Fruit fly (Drosophila melanogaster): ENCODE measurements around the gene Rpt3.

dm6 chrX:11146598-11147176 lies 21.8 kb downstream of the Rpt3 start:
- TF ChIP-seq CG33017 (tag; optimal IDR thresholded peaks at IDR 0.05) (peak; percentile 63), Hr96 (GFP tag; optimal IDR thresholded peaks at IDR 0.05) (no peak), tj (GFP tag; optimal IDR thresholded peaks at IDR 0.05) (peak; percentile 70), CG12768 (GFP tag; optimal IDR thresholded peaks at IDR 0.05) (peak; percentile 53), kay (GFP tag; ENCODE audit: borderline replicate concordance) (no peak), ovo (GFP tag; optimal IDR thresholded peaks at IDR 0.05) (no peak), CG5204 (GFP tag; optimal IDR thresholded peaks at IDR 0.05) (peak; percentile 24), CG7045 (GFP tag; optimal IDR thresholded peaks at IDR 0.05) (peak; percentile 57), Clk (GFP tag; optimal IDR thresholded peaks at IDR 0.05) (no peak), pad (GFP tag; optimal IDR thresholded peaks at IDR 0.05) (peak; percentile 5), CG11617 (GFP tag; optimal IDR thresholded peaks at IDR 0.05) (peak; percentile 19), Mnt (GFP tag; optimal IDR thresholded peaks at IDR 0.05) (no peak), toe (GFP tag; optimal IDR thresholded peaks at IDR 0.05) (no peak), Crg-1 (GFP tag; optimal IDR thresholded peaks at IDR 0.05) (no peak)

All from whole organism, adult.